Fruit fly (Drosophila melanogaster): ENCODE measurements around the gene Aduk.

- TF ChIP-seq achi (GFP tag; optimal IDR thresholded peaks at IDR 0.05) (peak; percentile 85), salr (GFP tag; optimal IDR thresholded peaks at IDR 0.05) (peak; percentile 56 to 76), Sox15 (GFP tag; optimal IDR thresholded peaks at IDR 0.05) (peak; percentile 47), CG8319 (GFP tag; optimal IDR thresholded peaks at IDR 0.05) (peak; percentile 30), cyc (GFP tag; optimal IDR thresholded peaks at IDR 0.05) (peak; percentile 75), CG6792 (GFP tag; optimal IDR thresholded peaks at IDR 0.05) (peak; percentile 69), CG11902 (GFP tag; optimal IDR thresholded peaks at IDR 0.05) (no peak), CG11762 (GFP tag; optimal IDR thresholded peaks at IDR 0.05; ENCODE audit: insufficient read depth) (peak; percentile 68), Blimp-1 (GFP tag; optimal IDR thresholded peaks at IDR 0.05) (peak; percentile 75), Met (GFP tag; optimal IDR thresholded peaks at IDR 0.05) (peak; percentile 88), CG4318 (GFP tag; optimal IDR thresholded peaks at IDR 0.05) (peak; percentile 70), CG10631 (GFP tag; optimal IDR thresholded peaks at IDR 0.05) (peak; percentile 72), Hr39 (GFP tag; optimal IDR thresholded peaks at IDR 0.05) (peak; percentile 58)
Measured at dm6 chr3R:9341189-9342012, 6.9 kb upstream of the Aduk start.
